Fruit fly (Drosophila melanogaster): Measurements from ENCODE around the gene HtrA2.

HtrA2 gene

dm6 chr3R:14468652-14469289 lies 42.7 kb downstream of the HtrA2 start:
- peak; percentile 78 for TF ChIP-seq EcR (GFP tag; optimal IDR thresholded peaks at IDR 0.05)
- TF ChIP-seq CG15710 (tag; optimal IDR thresholded peaks at IDR 0.05) = no peak
- TF ChIP-seq CG32121 (GFP tag; IDR thresholded peaks at IDR 0.05) = no peak
- no peak for TF ChIP-seq Pif1A (GFP tag; optimal IDR thresholded peaks at IDR 0.05)

- TF ChIP-seq Ets98B (GFP tag; IDR thresholded peaks at IDR 0.05) = peak; percentile 49
- TF ChIP-seq CG32121 (GFP tag; IDR thresholded peaks at IDR 0.05) = no peak
- peak; percentile 27 for TF ChIP-seq CG14655 (GFP tag; optimal IDR thresholded peaks at IDR 0.05)
- peak; percentile 47 for TF ChIP-seq CG8301 (tag; optimal IDR thresholded peaks at IDR 0.05)
- peak; percentile 47; the same call in 2 of the 3 replicates for TF ChIP-seq CG4496 (GFP tag; IDR thresholded peaks at IDR 0.05)
- no peak for TF ChIP-seq CG12605 (GFP tag; IDR thresholded peaks at IDR 0.05)
- peak; percentile 40; the same call in 2 of the 3 replicates for TF ChIP-seq fd96Ca (GFP tag; IDR thresholded peaks at IDR 0.05)
These were observed 44.2 kb downstream of the HtrA2 start for dm6 chr3R:14467231-14467846.

- TF ChIP-seq CG34367 (tag; optimal IDR thresholded peaks at IDR 0.05) (no peak), CG8159 (tag; optimal IDR thresholded peaks at IDR 0.05) (no peak), Ets98B (GFP tag; IDR thresholded peaks at IDR 0.05) (no peak), Pif1B (GFP tag; optimal IDR thresholded peaks at IDR 0.05) (no peak), CG8301 (tag; optimal IDR thresholded peaks at IDR 0.05) (no peak), fd96Ca (GFP tag; IDR thresholded peaks at IDR 0.05) (no peak), CG15710 (tag; optimal IDR thresholded peaks at IDR 0.05) (no peak), Pif1A (GFP tag; optimal IDR thresholded peaks at IDR 0.05) (no peak), gl (tag; optimal IDR thresholded peaks at IDR 0.05) (no peak), CG14655 (GFP tag; optimal IDR thresholded peaks at IDR 0.05) (no peak), CG17806 (tag; optimal IDR thresholded peaks at IDR 0.05) (no peak), CG32121 (GFP tag; IDR thresholded peaks at IDR 0.05) (no peak), EcR (GFP tag; optimal IDR thresholded peaks at IDR 0.05) (no peak), CG13204 (GFP tag; optimal IDR thresholded peaks at IDR 0.05) (no peak), CG10348 (GFP tag; IDR thresholded peaks at IDR 0.05) (no peak), rn (GFP tag; IDR thresholded peaks at IDR 0.05) (no peak), CG4496 (GFP tag; IDR thresholded peaks at IDR 0.05) (no peak), CG9948 (tag; optimal IDR thresholded peaks at IDR 0.05) (no peak), D1 (tag; optimal IDR thresholded peaks at IDR 0.05) (no peak)
These were observed 45.2 kb downstream of the HtrA2 start for dm6 chr3R:14466312-14466711.

DNA sequence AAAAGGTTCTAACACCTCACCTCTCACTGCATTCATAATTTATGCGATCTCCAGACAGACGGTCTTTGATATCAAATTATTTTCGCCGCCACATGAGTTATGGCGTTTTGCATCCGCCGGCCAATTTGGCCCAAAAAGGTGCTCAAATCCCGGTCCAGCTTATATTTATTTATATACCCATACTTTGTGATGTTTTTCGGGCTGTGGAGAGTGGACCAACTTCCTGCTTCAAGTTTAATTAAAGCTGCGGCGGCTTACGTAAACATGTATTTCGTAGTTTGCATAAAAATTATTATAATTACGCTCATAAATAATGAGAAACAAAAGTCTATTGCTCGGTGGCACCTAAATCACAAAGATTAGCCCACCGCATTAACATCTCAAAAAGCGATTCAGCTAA lies 46.3 kb downstream of the HtrA2 start:
- TF ChIP-seq CG4496 (GFP tag; IDR thresholded peaks at IDR 0.05) = no peak
- TF ChIP-seq CG10348 (GFP tag; IDR thresholded peaks at IDR 0.05) = no peak
- TF ChIP-seq Pif1A (GFP tag; optimal IDR thresholded peaks at IDR 0.05) = no peak
- no peak for TF ChIP-seq D1 (tag; optimal IDR thresholded peaks at IDR 0.05)

dm6 chr3R:14464423-14464822 lies 47.1 kb downstream of the HtrA2 start:
- TF ChIP-seq gl (tag; optimal IDR thresholded peaks at IDR 0.05) (no peak), CG17806 (tag; optimal IDR thresholded peaks at IDR 0.05) (no peak), D1 (tag; optimal IDR thresholded peaks at IDR 0.05) (no peak), Snoo (tag; optimal IDR thresholded peaks at IDR 0.05) (no peak), CG8159 (tag; optimal IDR thresholded peaks at IDR 0.05) (no peak), CG15710 (tag; optimal IDR thresholded peaks at IDR 0.05) (no peak)

DNA sequence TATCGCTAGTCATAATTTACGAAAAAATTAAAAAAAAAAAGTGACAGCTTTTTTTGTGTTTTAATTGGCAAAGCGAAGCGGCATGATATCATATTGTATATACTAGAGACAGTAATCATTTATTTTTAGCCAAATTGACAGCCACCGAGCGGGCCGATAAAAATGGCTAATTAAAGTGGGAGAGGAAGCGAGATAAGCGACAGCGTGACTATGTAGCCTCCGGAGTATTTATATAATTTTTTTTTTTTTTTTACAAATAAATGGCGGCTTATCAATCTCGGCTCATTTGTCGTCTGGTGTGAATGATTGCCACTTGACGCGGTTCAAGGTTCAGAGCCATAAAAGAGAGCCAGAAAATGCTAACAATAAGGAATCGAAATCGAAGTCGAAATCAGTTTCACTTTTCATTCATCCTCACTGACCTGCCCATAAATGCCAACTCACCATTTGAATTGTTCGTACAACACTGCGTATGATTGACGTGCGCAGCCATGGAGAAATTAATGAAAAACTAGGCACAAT lies 48.6 kb downstream of the HtrA2 start:
- TF ChIP-seq CG10348 (GFP tag; IDR thresholded peaks at IDR 0.05) = no peak
- no peak for TF ChIP-seq CG4496 (GFP tag; IDR thresholded peaks at IDR 0.05)
- TF ChIP-seq CG13204 (GFP tag; optimal IDR thresholded peaks at IDR 0.05) = no peak
- no peak for TF ChIP-seq EcR (GFP tag; optimal IDR thresholded peaks at IDR 0.05)
- TF ChIP-seq D1 (tag; optimal IDR thresholded peaks at IDR 0.05) = no peak
- no peak for TF ChIP-seq CG32121 (GFP tag; IDR thresholded peaks at IDR 0.05)
- TF ChIP-seq Snoo (tag; optimal IDR thresholded peaks at IDR 0.05) = no peak
- TF ChIP-seq CG14655 (GFP tag; optimal IDR thresholded peaks at IDR 0.05) = no peak
- no peak for TF ChIP-seq CG8301 (tag; optimal IDR thresholded peaks at IDR 0.05)
- no peak for TF ChIP-seq gl (tag; optimal IDR thresholded peaks at IDR 0.05)
- no peak for TF ChIP-seq CG12605 (GFP tag; IDR thresholded peaks at IDR 0.05)
- no peak for TF ChIP-seq CG8159 (tag; optimal IDR thresholded peaks at IDR 0.05)
- TF ChIP-seq fd96Ca (GFP tag; IDR thresholded peaks at IDR 0.05) = no peak
- no peak for TF ChIP-seq CG34367 (tag; optimal IDR thresholded peaks at IDR 0.05)
- no peak for TF ChIP-seq CG17806 (tag; optimal IDR thresholded peaks at IDR 0.05)

- TF ChIP-seq EcR (GFP tag; optimal IDR thresholded peaks at IDR 0.05) = peak; percentile 85
- TF ChIP-seq CG9948 (tag; optimal IDR thresholded peaks at IDR 0.05) = no peak
These were observed 49.2 kb downstream of the HtrA2 start for dm6 chr3R:14462341-14462740.

All from whole organism, pupa.